Worm (Caenorhabditis elegans) whole organism, young adult: ENCODE results near the gene tbx-7.

Source experiments
- C17E4.6 ChIP-seq: fragments of 200-800 bp; sonication (Bioruptor generic); IDR thresholded peaks from 2 replicates; pipeline ENCODE4 v1.3.6; 2022; ENCODE audit warnings: missing genetic modification reagents, missing genetic modification characterization, missing compliant biosample characterization
- F49E8.2 ChIP-seq: sonication (generic microtip); optimal IDR thresholded peaks from 3 replicates; lab custom pipeline; 2017; ENCODE audit warnings: missing genetic modification characterization, mild to moderate bottlenecking, missing compliant biosample characterization, antibody characterized with exemption, moderate library complexity; ENCODE audit not compliant: insufficient read depth
- F57A8.1 ChIP-seq: fragments of 200-800 bp; sonication (Bioruptor generic); optimal IDR thresholded peaks from 2 replicates; lab custom pipeline; 2018; ENCODE audit warnings: mild to moderate bottlenecking, missing genetic modification characterization, moderate library complexity, missing compliant biosample characterization
- T07F8.4 ChIP-seq: sonication (generic microtip); optimal IDR thresholded peaks from 2 replicates; lab custom pipeline; 2016; ENCODE audit warnings: mild to moderate bottlenecking, missing genetic modification characterization, moderate library complexity, missing compliant biosample characterization
- T26A5.8 ChIP-seq: sonication (generic microtip); optimal IDR thresholded peaks from 2 replicates; lab custom pipeline; 2016; ENCODE audit warnings: missing genetic modification characterization, missing compliant biosample characterization
- Y79H2A.3 ChIP-seq: fragments of 200-800 bp; sonication (Bioruptor generic); conservative IDR thresholded peaks from 2 replicates; pipeline ENCODE4 v1.3.6; 2022; ENCODE audit warnings: missing genetic modification reagents, missing genetic modification characterization, missing compliant biosample characterization
- akir-1 ChIP-seq: fragments of 200-800 bp; sonication (Bioruptor generic); optimal IDR thresholded peaks from 2 replicates; lab custom pipeline; 2018; ENCODE audit warnings: mild to moderate bottlenecking, missing genetic modification characterization, moderate library complexity, missing compliant biosample characterization
- atf-7 ChIP-seq: sonication (generic microtip); optimal IDR thresholded peaks from 2 replicates; lab custom pipeline; 2017; ENCODE audit warnings: mild to moderate bottlenecking, missing genetic modification characterization, missing compliant biosample characterization
- athp-1 ChIP-seq: sonication (generic microtip); optimal IDR thresholded peaks from 2 replicates; lab custom pipeline; 2017; ENCODE audit warnings: mild to moderate bottlenecking, missing genetic modification characterization, missing compliant biosample characterization
- attf-3 ChIP-seq: fragments of 200-800 bp; sonication (Bioruptor generic); conservative IDR thresholded peaks from 2 replicates; pipeline ENCODE4 v1.3.6; 2022; ENCODE audit warnings: missing genetic modification reagents, missing genetic modification characterization, missing compliant biosample characterization
- attf-5 ChIP-seq: fragments of 200-800 bp; sonication (Bioruptor generic); optimal IDR thresholded peaks from 2 replicates; lab custom pipeline; 2018; ENCODE audit warnings: mild to moderate bottlenecking, missing genetic modification characterization, missing compliant biosample characterization
- bed-1 ChIP-seq: fragments of 200-800 bp; sonication (Bioruptor generic); IDR thresholded peaks from 2 replicates; pipeline ENCODE4 v1.3.6; 2022; ENCODE audit warnings: missing genetic modification reagents, missing genetic modification characterization, missing compliant biosample characterization
- ccch-3 ChIP-seq: fragments of 200-800 bp; sonication (Bioruptor generic); optimal IDR thresholded peaks from 2 replicates; lab custom pipeline; 2018; ENCODE audit warnings: mild to moderate bottlenecking, missing genetic modification characterization, missing compliant biosample characterization
- cebp-2 ChIP-seq: fragments of 200-800 bp; sonication (Bioruptor generic); IDR thresholded peaks from 2 replicates; pipeline ENCODE4 v1.3.6; 2022; ENCODE audit warnings: missing genetic modification characterization, missing compliant biosample characterization
- ceh-100 ChIP-seq: fragments of 200-800 bp; sonication (Bioruptor generic); IDR thresholded peaks from 2 replicates; pipeline ENCODE4 v1.3.6; 2022; ENCODE audit warnings: missing genetic modification reagents, missing genetic modification characterization, missing compliant biosample characterization
- ceh-40 ChIP-seq: fragments of 200-800 bp; sonication (Bioruptor generic); IDR thresholded peaks from 2 replicates; pipeline ENCODE4 v1.3.6; 2022; ENCODE audit warnings: missing genetic modification characterization, missing compliant biosample characterization
- ceh-58 ChIP-seq: fragments of 200-800 bp; sonication (Bioruptor generic); IDR thresholded peaks from 2 replicates; pipeline ENCODE4 v1.3.6; 2022; ENCODE audit warnings: missing genetic modification characterization, missing compliant biosample characterization
- ceh-79 ChIP-seq: sonication (generic microtip); optimal IDR thresholded peaks from 2 replicates; lab custom pipeline; 2017; ENCODE audit warnings: mild to moderate bottlenecking, missing genetic modification characterization, missing compliant biosample characterization
- die-1 ChIP-seq: sonication (generic microtip); optimal IDR thresholded peaks from 2 replicates; lab custom pipeline; 2016; ENCODE audit warnings: missing genotype, mild to moderate bottlenecking, missing genetic modification characterization, missing compliant biosample characterization
- efl-1 ChIP-seq: fragments of 150-350 bp; optimal IDR thresholded peaks from 2 replicates; lab custom pipeline; 2014; ENCODE audit warnings: missing biosample characterization, missing genetic modification reagents, missing genetic modification characterization
- egl-44 ChIP-seq: fragments of 200-800 bp; sonication (Bioruptor generic); IDR thresholded peaks from 2 replicates; pipeline ENCODE4 v1.3.6; 2022; ENCODE audit warnings: missing genetic modification reagents, missing genetic modification characterization, missing compliant biosample characterization
- ets-4 ChIP-seq: fragments of 200-800 bp; sonication (Bioruptor generic); optimal IDR thresholded peaks from 2 replicates; lab custom pipeline; 2018; ENCODE audit warnings: mild to moderate bottlenecking, missing genetic modification characterization, missing compliant biosample characterization
- lag-1 ChIP-seq: fragments of 200-800 bp; sonication (Bioruptor generic); IDR thresholded peaks from 2 replicates; pipeline ENCODE4 v1.3.6; 2022; ENCODE audit warnings: missing genetic modification reagents, missing genetic modification characterization, missing compliant biosample characterization
- let-607 ChIP-seq, 2 experiments: fragments of 200-800 bp in 1 of 2; sonication (Bioruptor generic) in 1 of 2; sonication (generic microtip) in 1 of 2; optimal IDR thresholded peaks; 2 replicates each; lab custom pipeline; 2016 to 2018; ENCODE audit warnings: mild to moderate bottlenecking in 2 of 2, missing compliant biosample characterization in 2 of 2, missing genetic modification characterization in 2 of 2, moderate library complexity in 2 of 2, missing genotype in 1 of 2
- lin-40 ChIP-seq: sonication (generic microtip); optimal IDR thresholded peaks from 2 replicates; lab custom pipeline; 2016; ENCODE audit warnings: missing genetic modification characterization, mild to moderate bottlenecking, missing compliant biosample characterization, missing genotype, missing genetic modification reagents
- lir-1 ChIP-seq: fragments of 200-800 bp; sonication (Bioruptor generic); conservative IDR thresholded peaks from 2 replicates; pipeline ENCODE4 v1.3.6; 2022; ENCODE audit warnings: missing genetic modification reagents, missing genetic modification characterization, missing compliant biosample characterization
- lsl-1 ChIP-seq: fragments of 200-800 bp; sonication (Bioruptor generic); optimal IDR thresholded peaks from 2 replicates; lab custom pipeline; 2018; ENCODE audit warnings: mild to moderate bottlenecking, missing genetic modification characterization, moderate library complexity, missing compliant biosample characterization
- lsy-27 ChIP-seq: sonication (generic microtip); optimal IDR thresholded peaks from 2 replicates; lab custom pipeline; 2017; ENCODE audit warnings: missing genetic modification characterization, mild to moderate bottlenecking, missing compliant biosample characterization, antibody characterized with exemption, missing genotype, borderline replicate concordance; ENCODE audit not compliant: insufficient read depth
- madf-3 ChIP-seq: fragments of 200-800 bp; sonication (Bioruptor generic); IDR thresholded peaks from 2 replicates; pipeline ENCODE4 v1.3.6; 2022; ENCODE audit warnings: missing genetic modification reagents, missing genetic modification characterization, missing compliant biosample characterization
- madf-8 ChIP-seq: fragments of 200-800 bp; sonication (Bioruptor generic); conservative IDR thresholded peaks from 2 replicates; pipeline ENCODE4 v1.3.6; 2022; ENCODE audit warnings: missing genetic modification reagents, missing genetic modification characterization, missing compliant biosample characterization
- mcd-1 ChIP-seq: fragments of 200-800 bp; sonication (Bioruptor generic); IDR thresholded peaks from 2 replicates; pipeline ENCODE4 v1.3.6; 2022; ENCODE audit warnings: missing genetic modification reagents, missing genetic modification characterization, missing compliant biosample characterization
- nfyb-1 ChIP-seq: fragments of 200-800 bp; sonication (Bioruptor generic); IDR thresholded peaks from 2 replicates; pipeline ENCODE4 v1.3.6; 2022; ENCODE audit warnings: missing genetic modification reagents, missing genetic modification characterization, missing compliant biosample characterization
- nhr-179 ChIP-seq: sonication (generic microtip); optimal IDR thresholded peaks from 2 replicates; lab custom pipeline; 2016; ENCODE audit warnings: mild to moderate bottlenecking, missing genetic modification characterization, missing compliant biosample characterization
- nhr-80 ChIP-seq: sonication (generic microtip); optimal IDR thresholded peaks from 2 replicates; lab custom pipeline; 2016; ENCODE audit warnings: missing genetic modification characterization, missing compliant biosample characterization
- rcor-1 ChIP-seq: fragments of 200-800 bp; sonication (Bioruptor generic); IDR thresholded peaks from 2 replicates; pipeline ENCODE4 v1.3.6; 2022; ENCODE audit warnings: missing genetic modification reagents, missing genetic modification characterization, missing compliant biosample characterization
- rec-8 ChIP-seq, 2 experiments: sonication (generic microtip); optimal IDR thresholded peaks; 2 replicates each; lab custom pipeline; 2016; ENCODE audit warnings: mild to moderate bottlenecking in 2 of 2, missing genetic modification characterization in 2 of 2, missing genetic modification reagents in 2 of 2, missing genotype in 2 of 2, missing biosample characterization in 1 of 2, missing compliant biosample characterization in 1 of 2, moderate library complexity in 1 of 2
- rpc-1 ChIP-seq, 2 experiments: fragments of 150-350 bp in 1 of 2; sonication (generic microtip) in 1 of 2; optimal IDR thresholded peaks; 2 replicates each; lab custom pipeline; 2014 to 2018; ENCODE audit warnings: missing biosample characterization in 1 of 2, missing genetic modification characterization in 1 of 2, missing genetic modification reagents in 1 of 2, missing genotype in 1 of 2
- snpc-1.3 ChIP-seq: sonication (generic microtip); optimal IDR thresholded peaks from 2 replicates; lab custom pipeline; 2017; ENCODE audit warnings: missing genetic modification characterization, mild to moderate bottlenecking, missing compliant biosample characterization, antibody characterized with exemption, moderate library complexity, missing genotype, missing genetic modification reagents; ENCODE audit not compliant: insufficient read depth
- snpc-4 ChIP-seq, 5 experiments: fragments of 150-350 bp in 1 of 5; sonication (generic microtip) in 4 of 5; optimal IDR thresholded peaks; 2 replicates each; lab custom pipeline; 2014 to 2018; ENCODE audit warnings: missing genetic modification characterization in 5 of 5, missing biosample characterization in 3 of 5, antibody characterized with exemption in 2 of 5, mild to moderate bottlenecking in 2 of 5, missing compliant biosample characterization in 2 of 5, missing genotype in 2 of 5, moderate library complexity in 2 of 5, missing genetic modification reagents in 1 of 5
- somi-1 ChIP-seq: fragments of 200-800 bp; sonication (Bioruptor generic); optimal IDR thresholded peaks from 2 replicates; lab custom pipeline; 2018; ENCODE audit warnings: mild to moderate bottlenecking, missing genetic modification characterization, missing compliant biosample characterization
- tbp1 ChIP-seq: fragments of 200-800 bp; sonication (Bioruptor generic); optimal IDR thresholded peaks from 2 replicates; lab custom pipeline; 2018; ENCODE audit warnings: mild to moderate bottlenecking, missing genetic modification characterization, missing compliant biosample characterization
- tlf-1 ChIP-seq: fragments of 200-800 bp; sonication (Bioruptor generic); optimal IDR thresholded peaks from 2 replicates; lab custom pipeline; 2018; ENCODE audit warnings: mild to moderate bottlenecking, missing genetic modification characterization, missing compliant biosample characterization
- unc-130 ChIP-seq: sonication (generic microtip); optimal IDR thresholded peaks from 2 replicates; lab custom pipeline; 2016; ENCODE audit warnings: missing genetic modification reagents, missing genetic modification characterization, missing compliant biosample characterization
- zim-3 ChIP-seq: sonication (generic microtip); optimal IDR thresholded peaks from 2 replicates; lab custom pipeline; 2017; ENCODE audit warnings: mild to moderate bottlenecking, missing genetic modification characterization, moderate library complexity, missing compliant biosample characterization
- ztf-22 ChIP-seq: fragments of 200-800 bp; sonication (Bioruptor generic); optimal IDR thresholded peaks from 2 replicates; lab custom pipeline; 2018; ENCODE audit warnings: mild to moderate bottlenecking, missing genetic modification characterization, moderate library complexity, missing compliant biosample characterization
- ztf-3 ChIP-seq: fragments of 200-800 bp; sonication (Bioruptor generic); optimal IDR thresholded peaks from 2 replicates; lab custom pipeline; 2018; ENCODE audit warnings: mild to moderate bottlenecking, missing genetic modification characterization, missing compliant biosample characterization

Gene tbx-7

ce11 chrIII:6019512-6020209, 8.7 kb downstream of the tbx-7 start, which contains the start of the genes npp-10 and cyk-3 (continued):
- TF ChIP-seq lag-1 (no peak), F49E8.2 (no peak), bed-1 (GFP tag; lab: Robert Waterston, UW) (no peak), lsl-1 (GFP tag; lab: Kevin White, UChicago) (peak; percentile 52), lin-40 (tag; lab: Kevin White, UChicago) (no peak), zim-3 (tag; lab: Kevin White, UChicago) (no peak), tlf-1 (no peak), let-607 (tag; optimal IDR thresholded peaks at IDR 0.05; lab: Kevin White, UChicago) (no peak), rpc-1 (optimal IDR thresholded peaks at IDR 0.05; lab: Kevin White, UChicago) (no peak), rpc-1 (tag; optimal IDR thresholded peaks at IDR 0.05; lab: Kevin White, UChicago) (no peak), C17E4.6 (GFP tag; lab: Robert Waterston, UW) (no peak), unc-130 (GFP tag; lab: Kevin White, UChicago) (no peak), ztf-3 (GFP tag; lab: Kevin White, UChicago) (no peak), rec-8 (tag; optimal IDR thresholded peaks at IDR 0.05; lab: Kevin White, UChicago) (no peak), tbp1 (GFP tag; lab: Kevin White, UChicago) (no peak), somi-1 (GFP tag; lab: Kevin White, UChicago) (no peak), madf-8 (GFP tag; lab: Robert Waterston, UW) (no peak; the same call in 1 of the 2 replicates), T26A5.8 (no peak), attf-3 (GFP tag; lab: Robert Waterston, UW) (no peak), ceh-40 (GFP tag; lab: Robert Waterston, UW) (no peak), die-1 (tag; lab: Kevin White, UChicago) (no peak), ceh-58 (GFP tag; lab: Robert Waterston, UW) (no peak), snpc-4 (GFP tag; optimal IDR thresholded peaks at IDR 0.05; lab: Kevin White, UChicago) (no peak), snpc-4 (tag; optimal IDR thresholded peaks at IDR 0.05; lab: Kevin White, UChicago) (no peak), ztf-22 (no peak), ccch-3 (GFP tag; lab: Kevin White, UChicago) (no peak), nfyb-1 (no peak), mcd-1 (GFP tag; lab: Robert Waterston, UW) (peak; percentile 92), lsy-27 (tag; lab: Kevin White, UChicago) (no peak), atf-7 (tag; lab: Kevin White, UChicago) (no peak), akir-1 (no peak), nhr-179 (tag; lab: Kevin White, UChicago) (no peak), attf-5 (no peak), lir-1 (GFP tag; lab: Robert Waterston, UW) (no peak), ets-4 (GFP tag; lab: Kevin White, UChicago) (no peak), ceh-100 (GFP tag; lab: Robert Waterston, UW) (no peak), egl-44 (GFP tag; lab: Robert Waterston, UW) (no peak), ceh-79 (tag; lab: Kevin White, UChicago) (no peak), efl-1 (GFP tag; lab: Kevin White, UChicago) (peak; percentile 76), cebp-2 (GFP tag; lab: Robert Waterston, UW) (no peak), rcor-1 (no peak), athp-1 (no peak), T07F8.4 (no peak), snpc-1.3 (peak; percentile 2), nhr-80 (tag; lab: Kevin White, UChicago) (no peak), Y79H2A.3 (GFP tag; lab: Robert Waterston, UW) (no peak), madf-3 (GFP tag; lab: Robert Waterston, UW) (no peak), F57A8.1 (GFP tag; lab: Kevin White, UChicago) (no peak)
